Fruit fly (Drosophila melanogaster) whole organism, adult: ENCODE results near the gene sau.

Experiments
- CG11617 ChIP-seq: fragments of 200-800 bp; sonication (Bioruptor generic); optimal IDR thresholded peaks from 2 replicates; lab custom pipeline; 2017; ENCODE audit warnings: mild to moderate bottlenecking, missing biosample characterization, missing genetic modification reagents, missing genetic modification characterization
- CG12768 ChIP-seq: fragments of 200-800 bp; sonication (Bioruptor generic); optimal IDR thresholded peaks from 2 replicates; lab custom pipeline; 2017; ENCODE audit warnings: missing biosample characterization, missing genetic modification characterization, mild to moderate bottlenecking, moderate library complexity, missing genetic modification reagents
- CG14711 ChIP-seq: fragments of 200-800 bp; sonication (Bioruptor generic); optimal IDR thresholded peaks from 2 replicates; lab custom pipeline; 2018; ENCODE audit warnings: missing biosample characterization, mild to moderate bottlenecking, missing genetic modification characterization, moderate library complexity
- CG1620 ChIP-seq: fragments of 200-800 bp; sonication (Bioruptor generic); optimal IDR thresholded peaks from 2 replicates; lab custom pipeline; 2016; ENCODE audit warnings: missing biosample characterization, missing genetic modification characterization
- CG7101 ChIP-seq: fragments of 200-800 bp; sonication (Bioruptor generic); optimal IDR thresholded peaks from 2 replicates; lab custom pipeline; 2018; ENCODE audit warnings: missing biosample characterization, mild to moderate bottlenecking, missing genetic modification characterization, moderate library complexity
- Mnt ChIP-seq: fragments of 200-800 bp; sonication (Bioruptor generic); optimal IDR thresholded peaks from 2 replicates; lab custom pipeline; 2016; ENCODE audit warnings: missing biosample characterization, mild to moderate bottlenecking, missing genetic modification characterization
- bab1 ChIP-seq: fragments of 200-800 bp; sonication (Bioruptor generic); optimal IDR thresholded peaks from 3 replicates; lab custom pipeline; 2019; ENCODE audit warnings: missing biosample characterization, mild to moderate bottlenecking, missing genetic modification characterization, moderate library complexity
- cnc ChIP-seq, 2 experiments: fragments of >200 bp; optimal IDR thresholded peaks; 2 replicates each; lab custom pipeline; 2017
- kay ChIP-seq: fragments of 200-800 bp; sonication (Bioruptor generic); peaks from one replicate; lab custom pipeline; 2016; ENCODE audit warnings: missing biosample characterization, missing genetic modification characterization, borderline replicate concordance
- ovo ChIP-seq: fragments of 200-800 bp; sonication (Bioruptor generic); optimal IDR thresholded peaks from 2 replicates; lab custom pipeline; 2016; ENCODE audit warnings: missing biosample characterization, missing genetic modification characterization
- pad ChIP-seq: fragments of 200-800 bp; sonication (Bioruptor generic); optimal IDR thresholded peaks from 3 replicates; lab custom pipeline; 2017; ENCODE audit warnings: missing biosample characterization, missing genetic modification characterization, mild to moderate bottlenecking, moderate library complexity, missing genetic modification reagents

- TF ChIP-seq kay (GFP tag; lab: Kevin White, UChicago) = peak; percentile 84
- peak; percentile 47 for TF ChIP-seq CG7101 (tag; lab: Kevin White, UChicago)
- peak; percentile 36 for TF ChIP-seq CG1620 (GFP tag; lab: Kevin White, UChicago)
- peak; percentile 16 for TF ChIP-seq CG12768 (GFP tag; lab: Kevin White, UChicago)
- TF ChIP-seq Mnt = peak; percentile 92
- no peak for TF ChIP-seq bab1 (GFP tag; lab: Kevin White, UChicago)
- peak; percentile 55 for TF ChIP-seq ovo
- no peak for TF ChIP-seq cnc (optimal IDR thresholded peaks at IDR 0.05; lab: Kevin White, UChicago)
- peak; percentile 26 for TF ChIP-seq CG11617 (GFP tag; lab: Kevin White, UChicago)
- peak; percentile 99 for TF ChIP-seq pad (GFP tag; lab: Kevin White, UChicago)
- TF ChIP-seq CG14711 (tag; lab: Kevin White, UChicago) = peak; percentile 66
Observed at dm6 chr2L:2198613-2199432, 27.3 kb upstream of the sau start.
